Comparison of ENCODE assay signal across 4 worm cellular contexts in genomic region chrIII:611900-612299, ce11.
TF ChIP-seq lines count a peak whose summit lies in the region.

No protein-coding gene starts in this region.

TF ChIP-seq in whole organism, L1 larva, 84 proteins besides CTCF, POLR2A, EP300 and RAD21:
- TF ChIP-seq tlp-1 (tag; optimal IDR thresholded peaks at IDR 0.05; lab: Kevin White, UChicago) = no peak
- TF ChIP-seq lin-14 (GFP tag; optimal IDR thresholded peaks at IDR 0.05; lab: Kevin White, UChicago) = peak; percentile 53

TF ChIP-seq in whole organism, L2 larva, 48 proteins besides CTCF, POLR2A, EP300 and RAD21:
- TF ChIP-seq skn-1 (tag; optimal IDR thresholded peaks at IDR 0.05; lab: Kevin White, UChicago) (no peak), unc-55 (GFP tag; optimal IDR thresholded peaks at IDR 0.05; lab: Kevin White, UChicago) (peak; percentile 6), lin-11 (tag; optimal IDR thresholded peaks at IDR 0.05; lab: Kevin White, UChicago) (no peak)
TF ChIP-seq in whole organism, L2 larva: peak in this region for 1.

TF ChIP-seq in whole organism, late embryonic, 69 proteins besides CTCF, POLR2A, EP300 and RAD21:
- TF ChIP-seq unc-42 (tag; optimal IDR thresholded peaks at IDR 0.05; lab: Kevin White, UChicago) (peak; percentile 96), ceh-18 (tag; optimal IDR thresholded peaks at IDR 0.05; lab: Kevin White, UChicago) (no peak)

TF ChIP-seq in whole organism, mixed stage, embryonic, 35 proteins besides CTCF, POLR2A, EP300 and RAD21:
- TF ChIP-seq mab-5 (tag; optimal IDR thresholded peaks at IDR 0.05; lab: Kevin White, UChicago) = no peak
- no peak for TF ChIP-seq sptf-1 (tag; optimal IDR thresholded peaks at IDR 0.05; lab: Kevin White, UChicago)
- no peak for TF ChIP-seq unc-62 (GFP tag; optimal IDR thresholded peaks at IDR 0.05; lab: Kevin White, UChicago)
- peak; percentile 96 for TF ChIP-seq ces-1 (GFP tag; optimal IDR thresholded peaks at IDR 0.05; lab: Kevin White, UChicago)
- no peak for TF ChIP-seq lin-13 (tag; optimal IDR thresholded peaks at IDR 0.05; lab: Kevin White, UChicago)
